Fruit fly (Drosophila melanogaster) Kc167 (cell line): ENCODE results near the gene CG17834.

ENCODE experiments used
- Myc ChIP-seq: fragments of >200 bp; optimal IDR thresholded peaks from 2 replicates; lab custom pipeline; 2017; ENCODE audit warnings: missing external identifiers
- Sin3A ChIP-seq: fragments of >200 bp; optimal IDR thresholded peaks from 2 replicates; lab custom pipeline; 2018; ENCODE audit warnings: missing external identifiers
- h ChIP-seq: fragments of >200 bp; optimal IDR thresholded peaks from 3 replicates; lab custom pipeline; 2018; ENCODE audit warnings: missing external identifiers
- insv ChIP-seq: fragments of >200 bp; optimal IDR thresholded peaks from 3 replicates; lab custom pipeline; 2018; ENCODE audit warnings: missing external identifiers
- psq ChIP-seq: fragments of >200 bp; optimal IDR thresholded peaks from 2 replicates; lab custom pipeline; 2017; ENCODE audit warnings: missing external identifiers
- ttk ChIP-seq: sonication (Bioruptor generic); optimal IDR thresholded peaks from 2 replicates; lab custom pipeline; 2017; ENCODE audit warnings: missing external identifiers

Gene CG17834

DNA sequence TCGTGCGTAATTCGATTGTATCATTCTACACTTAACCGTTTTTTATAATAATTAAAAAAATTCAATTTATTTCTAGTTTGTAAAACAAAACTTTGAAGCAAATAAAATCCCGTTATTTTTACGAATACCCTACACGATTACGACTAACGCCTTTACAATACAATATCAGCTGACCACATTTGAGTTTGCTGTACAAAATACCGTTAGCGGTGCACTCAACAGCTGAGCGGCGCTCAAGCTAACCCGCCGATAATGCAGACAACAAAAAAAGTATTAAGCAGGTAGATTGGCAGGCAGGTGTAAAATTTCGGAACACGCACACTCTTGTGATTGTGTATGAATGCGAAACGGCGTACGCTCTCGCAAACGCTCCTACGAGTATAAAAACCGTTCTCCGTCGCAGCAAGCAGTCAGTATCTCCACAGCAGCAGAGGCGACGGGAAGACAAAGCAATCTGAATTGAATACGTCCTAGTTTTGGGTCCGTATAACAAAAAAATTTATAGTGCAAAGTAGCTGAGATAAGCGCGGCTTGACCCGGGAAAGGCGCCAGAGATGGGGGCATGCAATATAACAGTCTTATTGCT lies 7.1 kb upstream of the CG17834 start, which contains the start of gene Acer:
TSS of gene Acer (plus strand) at position 210 of the 586 bp plus-strand sequence.
- TF ChIP-seq Sin3A (lab: Kevin White, UChicago) (no peak), ttk (lab: Kevin White, UChicago) (no peak), psq (lab: Kevin White, UChicago) (no peak), h (lab: Kevin White, UChicago) (no peak), Myc (lab: Kevin White, UChicago) (no peak), insv (lab: Kevin White, UChicago) (no peak)

DNA sequence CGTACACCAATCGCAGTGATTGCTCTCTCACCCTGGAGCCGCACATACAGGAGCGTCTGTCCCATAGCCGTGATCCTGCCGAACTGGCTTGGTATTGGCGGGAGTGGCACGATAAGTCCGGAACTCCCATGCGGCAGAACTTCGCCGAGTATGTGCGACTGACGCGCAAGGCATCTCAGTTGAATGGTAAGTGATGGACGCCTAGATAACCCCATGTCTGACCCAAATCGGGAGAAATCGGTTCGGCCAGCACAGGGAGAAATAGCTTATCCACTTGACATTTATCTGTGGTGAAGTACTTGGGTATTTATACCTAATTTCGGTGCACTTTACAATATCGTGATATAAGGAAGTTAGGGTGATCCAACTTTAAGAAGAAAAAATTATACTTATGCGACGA lies 6.2 kb upstream of the CG17834 start:
- no peak for TF ChIP-seq Myc (lab: Kevin White, UChicago)
- no peak for TF ChIP-seq psq (lab: Kevin White, UChicago)
- no peak for TF ChIP-seq h (lab: Kevin White, UChicago)
- no peak for TF ChIP-seq insv (lab: Kevin White, UChicago)
- TF ChIP-seq ttk (lab: Kevin White, UChicago), result no peak
- TF ChIP-seq Sin3A (lab: Kevin White, UChicago), result no peak

DNA sequence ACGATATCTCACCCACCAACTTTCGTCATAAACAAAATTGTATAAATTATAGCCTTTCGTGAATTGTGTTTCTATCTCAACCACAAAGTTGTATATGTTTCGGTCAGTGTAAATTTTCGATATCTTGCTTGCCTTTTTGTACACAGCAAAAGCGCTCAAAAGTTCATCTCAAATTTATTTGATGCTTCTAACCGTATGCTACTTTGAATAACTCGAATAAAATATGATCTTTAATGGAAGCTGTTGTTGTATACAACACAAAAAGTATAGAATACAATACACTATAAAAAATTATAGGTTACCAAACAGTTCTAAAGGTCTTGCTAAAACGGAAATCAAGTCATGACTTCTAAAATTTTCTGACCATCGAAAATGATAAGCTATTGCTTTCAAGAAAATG lies 3.9 kb upstream of the CG17834 start:
- no peak for TF ChIP-seq Sin3A (lab: Kevin White, UChicago)
- no peak for TF ChIP-seq ttk (lab: Kevin White, UChicago)
- no peak for TF ChIP-seq psq (lab: Kevin White, UChicago)
- TF ChIP-seq h (lab: Kevin White, UChicago), result no peak
- TF ChIP-seq insv (lab: Kevin White, UChicago), result no peak
- no peak for TF ChIP-seq Myc (lab: Kevin White, UChicago)

DNA sequence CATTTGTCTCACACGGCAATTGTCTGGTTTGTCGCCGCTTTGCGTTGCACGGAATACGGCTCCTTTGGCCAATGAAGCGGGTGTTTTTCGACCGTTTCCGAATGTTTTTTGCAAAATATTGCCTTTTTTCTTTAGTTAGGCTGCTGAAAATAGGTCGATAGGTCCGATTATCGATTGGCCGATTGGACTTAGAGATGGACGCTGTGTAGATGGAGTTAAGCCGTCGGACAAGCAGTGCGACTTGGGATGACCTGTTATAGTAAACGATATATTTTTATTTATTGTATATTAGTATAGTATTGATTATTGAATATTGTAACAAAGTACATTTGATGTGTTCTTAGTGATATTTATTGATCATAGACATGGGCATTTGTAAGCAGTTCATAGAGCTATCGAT lies 623 bp upstream of the CG17834 start, which contains the start of the genes lmgA and lmgB:
TSS of gene lmgA (minus strand) at position 301 of the 400 bp plus-strand sequence.
TSS of gene lmgB (minus strand) at position 301 of the 400 bp plus-strand sequence.
- TF ChIP-seq Sin3A (lab: Kevin White, UChicago), result no peak
- TF ChIP-seq Myc (lab: Kevin White, UChicago), result no peak
- no peak for TF ChIP-seq insv (lab: Kevin White, UChicago)

DNA sequence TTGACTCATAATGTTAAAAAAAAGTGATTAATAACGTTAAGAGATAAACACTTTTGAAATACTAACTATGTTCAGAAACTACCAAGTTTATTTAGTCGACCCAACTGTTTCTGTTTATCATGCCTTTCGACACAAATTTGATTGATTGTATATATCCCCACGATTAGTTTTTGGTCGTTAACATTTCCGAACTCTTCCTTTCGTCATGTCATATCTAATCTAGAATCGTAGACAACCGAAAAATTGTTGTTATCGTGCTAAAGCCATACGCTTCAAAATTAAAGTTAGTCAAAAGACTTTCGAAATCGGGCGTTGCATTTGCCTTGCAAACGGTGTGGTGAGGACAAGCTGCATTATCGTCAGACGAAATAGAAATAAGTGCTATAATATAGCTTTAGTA lies 1.2 kb downstream of the CG17834 start:
- TF ChIP-seq psq (lab: Kevin White, UChicago), result no peak

DNA sequence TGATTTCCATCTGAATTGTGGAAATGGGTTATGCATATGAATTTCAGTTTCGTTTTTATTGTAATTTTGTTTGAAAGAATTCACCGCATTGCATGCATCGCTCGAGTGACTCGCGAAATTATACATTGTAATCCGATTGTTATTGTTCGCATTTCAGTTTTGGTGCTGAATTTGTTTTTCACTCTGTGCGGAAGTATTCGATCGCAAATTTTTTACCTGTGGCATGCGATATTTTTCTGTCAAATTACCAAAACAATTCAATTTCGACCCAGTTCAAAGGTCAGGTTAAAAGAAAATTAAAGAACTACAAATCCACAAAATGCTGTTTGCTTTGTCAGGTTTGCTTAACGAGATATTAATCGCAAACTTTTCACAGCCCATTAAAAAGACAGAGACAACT lies 3.8 kb downstream of the CG17834 start:
- no peak for TF ChIP-seq ttk (lab: Kevin White, UChicago)

DNA sequence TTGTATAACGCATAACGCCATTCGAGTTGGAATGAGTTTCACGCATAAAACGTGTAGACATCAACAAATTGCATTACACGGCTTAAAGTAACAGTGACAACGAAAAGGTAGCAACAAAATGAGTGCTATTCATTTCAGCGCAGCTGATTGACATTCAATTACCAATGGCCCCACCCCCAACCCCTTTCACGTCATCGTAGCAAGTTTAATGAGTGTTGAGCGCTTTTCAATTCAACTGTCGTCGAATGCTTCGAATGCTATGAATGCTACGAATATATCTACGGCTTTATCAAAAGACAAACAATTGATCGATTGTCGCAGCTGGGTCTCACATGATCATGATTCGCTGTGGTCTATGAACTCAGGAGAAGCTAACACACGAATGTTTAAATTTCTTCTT lies 4.7 kb downstream of the CG17834 start:
- TF ChIP-seq insv (lab: Kevin White, UChicago) (no peak), psq (lab: Kevin White, UChicago) (no peak), h (lab: Kevin White, UChicago) (no peak), ttk (lab: Kevin White, UChicago) (no peak), Myc (lab: Kevin White, UChicago) (no peak), Sin3A (lab: Kevin White, UChicago) (no peak)

DNA sequence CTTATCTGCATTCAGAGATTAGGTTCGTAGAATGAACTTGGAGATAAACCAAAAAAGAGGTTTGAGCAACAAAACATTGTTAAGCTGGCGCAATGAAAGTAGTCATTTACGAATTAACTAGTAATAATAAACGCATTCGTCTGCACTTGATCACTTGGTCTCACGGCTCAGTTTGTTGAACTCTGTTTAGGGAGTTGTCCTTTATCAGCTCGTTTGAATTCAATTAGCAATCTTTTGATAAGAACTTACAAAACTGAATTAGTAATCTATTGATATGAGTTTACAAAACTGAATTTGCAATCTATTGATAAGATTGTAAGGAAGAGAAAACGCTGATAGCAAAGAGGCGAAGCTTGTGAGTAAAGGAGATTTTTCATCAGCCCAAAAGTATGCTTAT lies 5.2 kb downstream of the CG17834 start:
- TF ChIP-seq h (lab: Kevin White, UChicago) (no peak), ttk (lab: Kevin White, UChicago) (no peak), psq (lab: Kevin White, UChicago) (no peak), Myc (lab: Kevin White, UChicago) (no peak), insv (lab: Kevin White, UChicago) (no peak), Sin3A (lab: Kevin White, UChicago) (no peak)

DNA sequence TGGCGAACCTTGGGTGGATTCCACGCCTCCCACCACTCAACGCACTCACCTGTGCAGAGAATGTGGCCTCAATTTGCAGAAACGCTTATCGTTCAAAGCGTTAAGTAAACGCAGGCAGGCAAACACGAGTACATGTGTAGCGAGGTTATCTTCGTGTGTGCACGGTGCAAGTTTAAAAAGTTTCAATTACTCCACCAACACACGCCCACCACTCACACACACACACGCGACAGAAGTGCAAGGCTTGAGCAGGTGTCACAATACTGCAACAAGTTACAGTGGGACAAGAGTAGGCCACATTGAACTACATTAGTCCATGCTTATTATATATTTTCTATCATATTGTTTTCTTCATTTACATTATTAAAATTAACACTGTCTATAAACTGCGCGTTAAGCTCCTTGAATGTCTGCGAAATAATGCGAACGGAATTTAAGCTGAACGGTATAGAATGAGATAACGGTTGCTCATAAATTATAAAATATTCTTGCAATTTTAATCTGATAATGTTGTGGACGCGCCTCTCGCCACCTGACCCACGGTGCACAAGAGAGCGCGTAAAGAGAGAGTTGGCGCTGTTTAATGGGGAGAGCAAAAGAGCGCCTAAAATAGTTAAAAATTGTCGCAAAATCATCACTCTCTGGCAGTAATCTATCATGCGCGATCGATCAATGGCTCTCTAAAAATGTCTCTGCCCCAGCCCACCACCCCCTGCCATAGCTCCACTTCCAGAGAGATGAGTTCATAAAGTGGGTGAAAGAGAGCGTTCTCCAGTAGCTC lies 5.8 kb downstream of the CG17834 start:
- TF ChIP-seq h (lab: Kevin White, UChicago) (no peak), Sin3A (lab: Kevin White, UChicago) (no peak), insv (lab: Kevin White, UChicago) (no peak), psq (lab: Kevin White, UChicago) (no peak), ttk (lab: Kevin White, UChicago) (no peak), Myc (lab: Kevin White, UChicago) (no peak)

DNA sequence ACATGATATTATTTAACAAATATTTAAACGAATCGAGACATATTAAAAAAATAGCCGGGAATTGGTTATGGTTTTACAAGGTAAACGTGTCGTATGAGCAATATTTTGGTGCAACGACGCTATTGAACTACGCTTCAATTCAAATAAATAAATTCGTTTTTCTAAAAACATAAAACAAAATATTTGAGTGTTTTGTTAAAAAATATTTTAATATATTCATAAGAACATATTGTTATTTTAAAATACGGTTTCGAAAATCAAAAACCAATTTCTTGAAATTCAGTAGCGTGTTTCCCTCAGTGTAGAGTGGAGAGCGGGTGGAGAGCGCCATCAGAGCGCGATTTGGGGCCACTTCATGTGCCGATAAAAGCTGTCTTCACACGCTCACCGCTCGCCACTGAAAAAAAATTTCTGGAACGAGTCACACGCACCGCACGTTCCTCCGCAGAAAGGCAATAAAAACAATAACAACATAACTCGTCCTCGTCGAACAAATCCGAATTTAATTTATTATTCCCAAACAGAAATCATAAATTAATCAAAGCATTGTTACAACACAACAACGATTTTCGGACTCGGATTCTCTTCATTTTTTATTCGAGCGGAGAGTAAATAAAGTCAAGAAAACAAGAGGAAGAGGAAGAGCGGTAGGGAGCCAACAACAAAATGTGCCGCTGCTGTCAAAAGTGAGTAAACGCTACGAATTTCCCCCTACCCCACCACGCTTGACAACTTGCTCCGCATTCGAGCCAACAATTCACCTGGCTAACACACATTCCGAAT lies 6.6 kb downstream of the CG17834 start:
- TF ChIP-seq h (lab: Kevin White, UChicago) (no peak), ttk (lab: Kevin White, UChicago) (no peak), Sin3A (lab: Kevin White, UChicago) (no peak), Myc (lab: Kevin White, UChicago) (no peak), insv (lab: Kevin White, UChicago) (no peak), psq (lab: Kevin White, UChicago) (no peak)

DNA sequence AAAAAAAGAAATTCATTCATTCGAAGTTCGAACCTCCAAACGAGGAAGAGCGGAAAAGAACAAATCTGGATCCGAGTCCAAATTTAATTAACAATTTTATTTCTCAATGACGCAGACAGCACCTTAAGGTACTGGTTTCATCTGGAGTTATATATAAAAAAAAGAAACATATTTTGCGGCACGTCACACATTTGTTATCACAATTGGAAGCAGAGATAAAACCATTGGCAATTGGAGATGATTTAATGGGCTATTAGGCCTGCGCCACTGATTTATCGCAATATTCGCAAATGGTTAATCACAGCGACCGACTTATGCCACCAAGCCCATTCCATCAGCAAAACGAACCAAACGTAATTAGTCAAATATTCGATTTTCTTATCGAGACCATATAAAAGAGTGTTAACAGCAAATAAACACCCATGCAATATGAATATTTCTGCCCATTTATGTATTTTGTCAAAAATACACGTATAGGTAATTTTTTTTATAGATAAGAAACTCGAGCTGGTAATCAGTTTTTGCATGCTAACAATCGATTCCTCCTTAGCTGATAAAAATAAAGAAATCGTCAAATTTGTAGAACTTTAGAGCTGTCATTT lies 9.6 kb downstream of the CG17834 start:
- no peak for TF ChIP-seq ttk (lab: Kevin White, UChicago)
- TF ChIP-seq Myc (lab: Kevin White, UChicago), result no peak
- no peak for TF ChIP-seq insv (lab: Kevin White, UChicago)
- TF ChIP-seq psq (lab: Kevin White, UChicago), result no peak
- TF ChIP-seq Sin3A (lab: Kevin White, UChicago), result no peak
- no peak for TF ChIP-seq h (lab: Kevin White, UChicago)
